Fruit fly (Drosophila melanogaster): ENCODE results near the gene sog.
A peak's percentile ranks its signal among the peaks of the same experiment; 100 is the strongest.

sog gene

dm6 chrX:15633313-15633727 lies at the start of gene sog:
Gene sog, minus strand, starts transcription at chrX:15633434.
- TF ChIP-seq GATAd (GFP tag; optimal IDR thresholded peaks at IDR 0.05) (no peak), Dif (GFP tag; optimal IDR thresholded peaks at IDR 0.05; ENCODE audit: partially characterized antibody) (peak; percentile 28)

dm6 chrX:15675294-15675693 lies 42.1 kb upstream of the sog start, which contains the start of gene CG12708:
Gene CG12708, plus strand, starts transcription at chrX:15675476.
- TF ChIP-seq dsf (GFP tag; optimal IDR thresholded peaks at IDR 0.05; ENCODE audit: borderline replicate concordance): no peak
- TF ChIP-seq dl (GFP tag; optimal IDR thresholded peaks at IDR 0.05; ENCODE audit: insufficient read depth in 1 of 2, partially characterized antibody in 2 of 2): peak; percentile 33 to 59
- peak; percentile 69 for TF ChIP-seq Dif (GFP tag; optimal IDR thresholded peaks at IDR 0.05; ENCODE audit: partially characterized antibody)
- no peak for TF ChIP-seq Sp1 (GFP tag; optimal IDR thresholded peaks at IDR 0.05)
- TF ChIP-seq Vsx2 (GFP tag; optimal IDR thresholded peaks at IDR 0.05; ENCODE audit: partially characterized antibody): peak; percentile 76
- no peak for TF ChIP-seq Jra (GFP tag; optimal IDR thresholded peaks at IDR 0.05)
- TF ChIP-seq rgr (GFP tag; optimal IDR thresholded peaks at IDR 0.05): peak; percentile 13

- no peak for TF ChIP-seq psq (GFP tag; optimal IDR thresholded peaks at IDR 0.05)
- no peak for TF ChIP-seq Hr78 (GFP tag; optimal IDR thresholded peaks at IDR 0.05)
- TF ChIP-seq GATAd (GFP tag; optimal IDR thresholded peaks at IDR 0.05): no peak
- no peak for TF ChIP-seq fru (GFP tag; optimal IDR thresholded peaks at IDR 0.05)
- no peak for TF ChIP-seq brk (GFP tag; optimal IDR thresholded peaks at IDR 0.05)
- no peak for TF ChIP-seq Hr83 (GFP tag; optimal IDR thresholded peaks at IDR 0.05; ENCODE audit: poor library complexity, severe bottlenecking)
- TF ChIP-seq N (GFP tag; optimal IDR thresholded peaks at IDR 0.05): no peak
- TF ChIP-seq h (GFP tag; optimal IDR thresholded peaks at IDR 0.05): no peak
- no peak for TF ChIP-seq Dif (GFP tag; optimal IDR thresholded peaks at IDR 0.05; ENCODE audit: partially characterized antibody)
- TF ChIP-seq br (GFP tag; optimal IDR thresholded peaks at IDR 0.05): no peak
- no peak for TF ChIP-seq Dfd (GFP tag; optimal IDR thresholded peaks at IDR 0.05)
- no peak for TF ChIP-seq Vsx2 (GFP tag; optimal IDR thresholded peaks at IDR 0.05; ENCODE audit: partially characterized antibody)
- TF ChIP-seq sv (GFP tag; optimal IDR thresholded peaks at IDR 0.05): no peak
- no peak for TF ChIP-seq Mio (GFP tag; optimal IDR thresholded peaks at IDR 0.05)
- no peak for TF ChIP-seq pan (optimal IDR thresholded peaks at IDR 0.05)
- TF ChIP-seq Hnf4 (GFP tag; optimal IDR thresholded peaks at IDR 0.05): no peak
- no peak for TF ChIP-seq Rel (GFP tag; optimal IDR thresholded peaks at IDR 0.05)
- no peak for TF ChIP-seq Rel (tag; optimal IDR thresholded peaks at IDR 0.05)
- no peak for TF ChIP-seq CG32264 (GFP tag; optimal IDR thresholded peaks at IDR 0.05)
- no peak for TF ChIP-seq tai (GFP tag; optimal IDR thresholded peaks at IDR 0.05)
These were observed 41.1 kb upstream of the sog start for dm6 chrX:15674337-15674736.

- TF ChIP-seq woc (GFP tag; optimal IDR thresholded peaks at IDR 0.05): peak; percentile 30
- TF ChIP-seq brk (GFP tag; optimal IDR thresholded peaks at IDR 0.05): peak; percentile 45
- TF ChIP-seq jim (GFP tag; optimal IDR thresholded peaks at IDR 0.05): no peak
- TF ChIP-seq tai (GFP tag; optimal IDR thresholded peaks at IDR 0.05): peak; percentile 41
- no peak for TF ChIP-seq Hr78 (GFP tag; optimal IDR thresholded peaks at IDR 0.05)
- no peak for TF ChIP-seq usp (GFP tag; optimal IDR thresholded peaks at IDR 0.05)
- TF ChIP-seq lola (GFP tag; optimal IDR thresholded peaks at IDR 0.05): no peak
- no peak for TF ChIP-seq Jra (GFP tag; optimal IDR thresholded peaks at IDR 0.05)
- peak; percentile 91 for TF ChIP-seq HLH106 (tag; optimal IDR thresholded peaks at IDR 0.05)
- TF ChIP-seq Dif (GFP tag; optimal IDR thresholded peaks at IDR 0.05; ENCODE audit: partially characterized antibody): no peak
- peak in 1 of 2 experiments; percentile 87 for TF ChIP-seq foxo (GFP tag; optimal IDR thresholded peaks at IDR 0.05)
- TF ChIP-seq br (GFP tag; optimal IDR thresholded peaks at IDR 0.05): peak; percentile 9
- TF ChIP-seq ey (GFP tag; optimal IDR thresholded peaks at IDR 0.05): peak; percentile 28
- peak; percentile 2 for TF ChIP-seq Rel (GFP tag; optimal IDR thresholded peaks at IDR 0.05)
- TF ChIP-seq Rel (tag; optimal IDR thresholded peaks at IDR 0.05): no peak
- TF ChIP-seq Dfd (GFP tag; optimal IDR thresholded peaks at IDR 0.05): no peak
- TF ChIP-seq N (GFP tag; optimal IDR thresholded peaks at IDR 0.05): no peak
- TF ChIP-seq dl (GFP tag; optimal IDR thresholded peaks at IDR 0.05; ENCODE audit: insufficient read depth in 1 of 2, partially characterized antibody in 2 of 2): no peak
- peak; percentile 34 for TF ChIP-seq Hnf4 (GFP tag; optimal IDR thresholded peaks at IDR 0.05)
- TF ChIP-seq CG9705 (GFP tag; optimal IDR thresholded peaks at IDR 0.05): peak; percentile 58
- peak; percentile 77 for TF ChIP-seq fru (GFP tag; optimal IDR thresholded peaks at IDR 0.05)
- TF ChIP-seq pan (optimal IDR thresholded peaks at IDR 0.05): no peak
- TF ChIP-seq dmrt93B (GFP tag; optimal IDR thresholded peaks at IDR 0.05): peak; percentile 64
- peak; percentile 78 for TF ChIP-seq rgr (GFP tag; optimal IDR thresholded peaks at IDR 0.05)
- TF ChIP-seq Mio (GFP tag; optimal IDR thresholded peaks at IDR 0.05): no peak
- TF ChIP-seq CrebA (GFP tag; optimal IDR thresholded peaks at IDR 0.05; ENCODE audit: borderline replicate concordance): no peak
- no peak for TF ChIP-seq CG32264 (GFP tag; optimal IDR thresholded peaks at IDR 0.05)
- TF ChIP-seq Hr83 (GFP tag; optimal IDR thresholded peaks at IDR 0.05; ENCODE audit: poor library complexity, severe bottlenecking): no peak
- no peak for TF ChIP-seq GATAd (GFP tag; optimal IDR thresholded peaks at IDR 0.05)
- peak; percentile 88 for TF ChIP-seq Sp1 (GFP tag; optimal IDR thresholded peaks at IDR 0.05)
- TF ChIP-seq Myc (optimal IDR thresholded peaks at IDR 0.05): no peak
- no peak for TF ChIP-seq dsf (GFP tag; optimal IDR thresholded peaks at IDR 0.05; ENCODE audit: borderline replicate concordance)
- peak; percentile 28 for TF ChIP-seq sv (GFP tag; optimal IDR thresholded peaks at IDR 0.05)
- TF ChIP-seq OdsH (GFP tag; optimal IDR thresholded peaks at IDR 0.05): peak; percentile 79
- TF ChIP-seq Abd-B (GFP tag; optimal IDR thresholded peaks at IDR 0.05): no peak
- peak; percentile 75 for TF ChIP-seq h (GFP tag; optimal IDR thresholded peaks at IDR 0.05)
- TF ChIP-seq sage (GFP tag; optimal IDR thresholded peaks at IDR 0.05): peak; percentile 1
- no peak for TF ChIP-seq Vsx2 (GFP tag; optimal IDR thresholded peaks at IDR 0.05; ENCODE audit: partially characterized antibody)
- TF ChIP-seq psq (GFP tag; optimal IDR thresholded peaks at IDR 0.05): peak; percentile 66
These were observed 37.9 kb upstream of the sog start, which contains the start of gene CG15646 for dm6 chrX:15671026-15671563. Gene CG15646, minus strand, starts transcription at chrX:15671029.
